Worm (Caenorhabditis elegans) whole organism, L4 larva: Measurements from ENCODE around the gene K01A12.3.
A peak's percentile ranks its signal among the peaks of the same experiment; 100 is the strongest.
"Not testable (repeated sequence)": the region's sequence is repeated elsewhere in the genome, so short reads cannot be mapped to it uniquely, and the experiment has no call there.

Experiments
- F10B5.3 ChIP-seq: sonication (generic microtip); optimal IDR thresholded peaks from 2 replicates; lab custom pipeline; 2016; ENCODE audit warnings: mild to moderate bottlenecking, missing genetic modification characterization, missing compliant biosample characterization
- F37D6.2 ChIP-seq: sonication (generic microtip); optimal IDR thresholded peaks from 2 replicates; lab custom pipeline; 2016; ENCODE audit warnings: mild to moderate bottlenecking, missing genetic modification characterization, missing compliant biosample characterization
- R02D3.7 ChIP-seq: fragments of 150-350 bp; sonication (generic microtip); optimal IDR thresholded peaks from 3 replicates; lab custom pipeline; 2014; ENCODE audit warnings: missing biosample characterization, missing genetic modification characterization
- T26A8.4 ChIP-seq: fragments of 200-800 bp; sonication (Bioruptor generic); IDR thresholded peaks from 2 replicates; pipeline ENCODE4 v1.3.6; 2022; ENCODE audit warnings: missing genetic modification characterization, missing compliant biosample characterization
- Y48G9A.11 ChIP-seq: fragments of 200-800 bp; sonication (Bioruptor generic); IDR thresholded peaks from 2 replicates; pipeline ENCODE4 v1.3.6; 2022; ENCODE audit warnings: missing genetic modification reagents, missing genetic modification characterization, missing compliant biosample characterization
- ZK546.5 ChIP-seq, 2 experiments: sonication (generic microtip); optimal IDR thresholded peaks; 2 replicates each; lab custom pipeline; 2017; ENCODE audit warnings: missing biosample characterization in 2 of 2, missing genetic modification characterization in 2 of 2
- aha-1 ChIP-seq: fragments of 150-350 bp; peaks from one replicate; lab custom pipeline; 2014; ENCODE audit warnings: missing biosample characterization, missing genetic modification characterization
- ceh-32 ChIP-seq: sonication (generic microtip); optimal IDR thresholded peaks from 2 replicates; lab custom pipeline; 2016; ENCODE audit warnings: mild to moderate bottlenecking, missing genetic modification characterization, missing compliant biosample characterization; ENCODE audit not compliant: poor library complexity
- ceh-44 ChIP-seq: fragments of 200-800 bp; sonication (Bioruptor generic); IDR thresholded peaks from 2 replicates; pipeline ENCODE4 v1.3.6; 2022; ENCODE audit warnings: missing genetic modification reagents, missing genetic modification characterization, missing compliant biosample characterization
- ceh-62 ChIP-seq: sonication (generic microtip); optimal IDR thresholded peaks from 2 replicates; lab custom pipeline; 2017; ENCODE audit warnings: missing biosample characterization, missing genetic modification characterization
- ces-1 ChIP-seq: fragments of 150-350 bp; sonication (generic microtip); optimal IDR thresholded peaks from 4 replicates; lab custom pipeline; 2014; ENCODE audit warnings: missing biosample characterization, missing genetic modification reagents, missing genetic modification characterization
- cey-2 ChIP-seq: sonication (generic microtip); optimal IDR thresholded peaks from 3 replicates; lab custom pipeline; 2017; ENCODE audit warnings: missing genetic modification characterization, mild to moderate bottlenecking, missing compliant biosample characterization, antibody characterized with exemption, borderline replicate concordance; ENCODE audit not compliant: insufficient read depth
- daf-12 ChIP-seq: fragments of 150-350 bp; optimal IDR thresholded peaks from 2 replicates; lab custom pipeline; 2014; ENCODE audit warnings: missing biosample characterization, missing genetic modification reagents, missing genetic modification characterization
- daf-16 ChIP-seq, 3 experiments: sonication (generic microtip); optimal IDR thresholded peaks; 2 replicates each; lab custom pipeline; 2016 to 2017; ENCODE audit warnings: missing genetic modification characterization in 3 of 3, missing genetic modification reagents in 3 of 3, mild to moderate bottlenecking in 2 of 3, missing compliant biosample characterization in 2 of 3, missing biosample characterization in 1 of 3, moderate library complexity in 1 of 3
- daf-19 ChIP-seq: fragments of 200-800 bp; sonication (Bioruptor generic); conservative IDR thresholded peaks from 2 replicates; pipeline ENCODE4 v1.3.6; 2022; ENCODE audit warnings: missing genetic modification characterization, missing compliant biosample characterization
- dmd-6 ChIP-seq: fragments of 200-800 bp; sonication (Bioruptor generic); IDR thresholded peaks from 2 replicates; pipeline ENCODE4 v1.3.6; 2022; ENCODE audit warnings: missing genetic modification reagents, missing genetic modification characterization, missing compliant biosample characterization
- dmd-8 ChIP-seq: fragments of 200-800 bp; sonication (Bioruptor generic); IDR thresholded peaks from 2 replicates; pipeline ENCODE4 v1.3.6; 2022; ENCODE audit warnings: missing genetic modification characterization, missing compliant biosample characterization
- dve-1 ChIP-seq: sonication (generic microtip); optimal IDR thresholded peaks from 2 replicates; lab custom pipeline; 2017; ENCODE audit warnings: antibody characterized with exemption, mild to moderate bottlenecking, missing genetic modification characterization, missing compliant biosample characterization; ENCODE audit not compliant: insufficient read depth
- hmg-1.1 ChIP-seq: fragments of 200-800 bp; sonication (Bioruptor generic); IDR thresholded peaks from 2 replicates; pipeline ENCODE4 v1.3.6; 2022; ENCODE audit warnings: missing genetic modification reagents, missing genetic modification characterization, missing compliant biosample characterization
- lim-7 ChIP-seq: fragments of 200-800 bp; sonication (Bioruptor generic); IDR thresholded peaks from 2 replicates; pipeline ENCODE4 v1.3.6; 2022; ENCODE audit warnings: missing genetic modification characterization, missing compliant biosample characterization
- lin-1 ChIP-seq: fragments of 200-800 bp; sonication (Bioruptor generic); IDR thresholded peaks from 2 replicates; pipeline ENCODE4 v1.3.6; 2022; ENCODE audit warnings: missing genetic modification reagents, missing genetic modification characterization, missing compliant biosample characterization
- lin-13 ChIP-seq: fragments of 150-350 bp; optimal IDR thresholded peaks from 2 replicates; lab custom pipeline; 2014; ENCODE audit warnings: missing biosample characterization, missing genetic modification reagents, missing genetic modification characterization
- lin-29 ChIP-seq: fragments of 200-800 bp; sonication (Bioruptor generic); IDR thresholded peaks from 2 replicates; pipeline ENCODE4 v1.3.6; 2022; ENCODE audit warnings: missing genetic modification reagents, missing genetic modification characterization, missing compliant biosample characterization
- lin-38 ChIP-seq: fragments of 200-800 bp; sonication (Bioruptor generic); IDR thresholded peaks from 2 replicates; pipeline ENCODE4 v1.3.6; 2022; ENCODE audit warnings: missing genetic modification reagents, missing genetic modification characterization, missing compliant biosample characterization
- lin-39 ChIP-seq: fragments of 150-350 bp; optimal IDR thresholded peaks from 2 replicates; lab custom pipeline; 2014; ENCODE audit warnings: missing biosample characterization, missing genetic modification reagents, missing genetic modification characterization
- lir-3 ChIP-seq: sonication (generic microtip); optimal IDR thresholded peaks from 2 replicates; lab custom pipeline; 2016; ENCODE audit warnings: mild to moderate bottlenecking, missing genetic modification characterization, missing compliant biosample characterization
- madf-5 ChIP-seq, 2 experiments: fragments of 200-800 bp; sonication (Bioruptor generic); IDR thresholded peaks; 2 replicates each; pipeline ENCODE4 v1.3.6; 2022; ENCODE audit warnings: missing compliant biosample characterization in 2 of 2, missing genetic modification characterization in 2 of 2
- mdl-1 ChIP-seq, 2 experiments: fragments of 150-350 bp in 1 of 2; sonication (generic microtip) in 1 of 2; optimal IDR thresholded peaks; 2 replicates each; lab custom pipeline; 2014 to 2017; ENCODE audit warnings: missing biosample characterization in 2 of 2, missing genetic modification characterization in 2 of 2
- mep-1 ChIP-seq: fragments of 150-350 bp; sonication (generic microtip); optimal IDR thresholded peaks from 3 replicates; lab custom pipeline; 2014; ENCODE audit warnings: missing biosample characterization, missing genetic modification characterization
- mes-2 ChIP-seq: sonication (generic microtip); optimal IDR thresholded peaks from 2 replicates; lab custom pipeline; 2016; ENCODE audit warnings: missing genotype, mild to moderate bottlenecking, missing genetic modification characterization, missing compliant biosample characterization; ENCODE audit not compliant: poor library complexity, severe bottlenecking
- mxl-2 ChIP-seq: fragments of 200-800 bp; sonication (Bioruptor generic); conservative IDR thresholded peaks from 2 replicates; pipeline ENCODE4 v1.3.6; 2022; ENCODE audit warnings: missing genetic modification reagents, missing genetic modification characterization, missing compliant biosample characterization
- nhr-102 ChIP-seq: sonication (generic microtip); optimal IDR thresholded peaks from 2 replicates; lab custom pipeline; 2016; ENCODE audit warnings: mild to moderate bottlenecking, missing genetic modification characterization, moderate library complexity, missing compliant biosample characterization
- nhr-11 ChIP-seq: fragments of 150-350 bp; optimal IDR thresholded peaks from 2 replicates; lab custom pipeline; 2014; ENCODE audit warnings: missing biosample characterization, missing genetic modification characterization
- nhr-42 ChIP-seq: fragments of 200-800 bp; sonication (Bioruptor generic); IDR thresholded peaks from 2 replicates; pipeline ENCODE4 v1.3.6; 2022; ENCODE audit warnings: missing genetic modification characterization, missing compliant biosample characterization
- nhr-77 ChIP-seq: fragments of 150-350 bp; optimal IDR thresholded peaks from 2 replicates; lab custom pipeline; 2014; ENCODE audit warnings: missing biosample characterization, missing genetic modification characterization
- pha-4 ChIP-seq, 2 experiments: fragments of 150-350 bp in 1 of 2; fragments of 200-800 bp in 1 of 2; sonication (Bioruptor generic) in 1 of 2; IDR thresholded peaks in 1 of 2; optimal IDR thresholded peaks in 1 of 2; 2 replicates each; pipeline versions ENCODE4 v1.3.6 to Lab custom; 2014 to 2022; ENCODE audit warnings: missing genetic modification characterization in 2 of 2, missing genetic modification reagents in 2 of 2, missing biosample characterization in 1 of 2, missing compliant biosample characterization in 1 of 2
- php-3 ChIP-seq: fragments of 200-800 bp; sonication (Bioruptor generic); IDR thresholded peaks from 2 replicates; pipeline ENCODE4 v1.3.6; 2022; ENCODE audit warnings: missing genetic modification reagents, missing genetic modification characterization, missing compliant biosample characterization
- pqm-1 ChIP-seq: sonication (generic microtip); optimal IDR thresholded peaks from 2 replicates; lab custom pipeline; 2017; ENCODE audit warnings: missing biosample characterization, missing genetic modification characterization
- sdz-12 ChIP-seq: fragments of 200-800 bp; sonication (Bioruptor generic); optimal IDR thresholded peaks from 2 replicates; lab custom pipeline; 2018; ENCODE audit warnings: mild to moderate bottlenecking, missing genetic modification characterization, missing compliant biosample characterization
- spr-3 ChIP-seq: fragments of 200-800 bp; sonication (Bioruptor generic); optimal IDR thresholded peaks from 2 replicates; lab custom pipeline; 2018; ENCODE audit warnings: mild to moderate bottlenecking, missing genetic modification characterization, missing compliant biosample characterization
- tra-1 ChIP-seq: fragments of 200-800 bp; sonication (Bioruptor generic); IDR thresholded peaks from 2 replicates; pipeline ENCODE4 v1.3.6; 2022; ENCODE audit warnings: missing genetic modification reagents, missing genetic modification characterization, missing compliant biosample characterization
- unc-62 ChIP-seq, 3 experiments: fragments of 150-350 bp in 1 of 3; sonication (generic microtip); optimal IDR thresholded peaks in 2 of 3; peaks in 1 of 3; 1 replicate in 1 of 3; 2 replicates in 2 of 3; lab custom pipeline; 2014 to 2017; ENCODE audit warnings: missing biosample characterization in 3 of 3, missing genetic modification characterization in 3 of 3, missing genetic modification reagents in 3 of 3, missing genotype in 1 of 3
- vab-7 ChIP-seq: fragments of 200-800 bp; sonication (Bioruptor generic); IDR thresholded peaks from 2 replicates; pipeline ENCODE4 v1.3.6; 2022; ENCODE audit warnings: missing genetic modification reagents, missing genetic modification characterization, missing compliant biosample characterization
- zag-1 ChIP-seq: fragments of 150-350 bp; optimal IDR thresholded peaks from 2 replicates; lab custom pipeline; 2014; ENCODE audit warnings: missing biosample characterization, missing genetic modification characterization
- zip-2 ChIP-seq: fragments of 150-350 bp; optimal IDR thresholded peaks from 2 replicates; lab custom pipeline; 2014; ENCODE audit warnings: missing biosample characterization, missing genetic modification characterization
- ztf-11 ChIP-seq: fragments of 150-350 bp; optimal IDR thresholded peaks from 2 replicates; lab custom pipeline; 2014; ENCODE audit warnings: missing biosample characterization, missing genetic modification characterization

The K01A12.3 gene

ce11 chrX:8610606-8611005, 14.4 kb downstream of the K01A12.3 start, which contains the start of gene K01A12.4:
Gene K01A12.4 (plus strand): TSS chrX:8610906.
- not testable (repeated sequence) for TF ChIP-seq F10B5.3 (tag; lab: Kevin White, UChicago); T26A8.4 (GFP tag; lab: Robert Waterston, UW); R02D3.7

DNA sequence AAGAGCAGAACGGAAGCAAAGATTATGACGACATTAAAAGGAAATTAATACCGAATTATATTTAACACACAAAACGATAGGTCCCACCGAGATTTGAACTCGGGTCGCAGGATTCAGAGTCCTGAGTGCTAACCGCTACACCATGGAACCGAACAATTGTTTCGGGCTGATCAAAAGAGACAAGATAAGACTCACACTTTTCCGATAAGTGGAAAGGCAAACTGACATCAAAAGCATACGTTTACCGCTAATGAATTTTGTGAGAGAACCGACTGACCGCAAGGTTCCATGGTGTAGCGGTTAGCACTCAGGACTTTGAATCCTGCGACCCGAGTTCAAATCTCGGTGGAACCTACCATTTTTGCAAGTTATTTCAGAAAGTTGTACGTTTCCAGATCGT, 16.2 kb downstream of the K01A12.3 start:
- TF ChIP-seq sdz-12 (GFP tag; lab: Kevin White, UChicago) (peak; percentile 12), nhr-102 (tag; lab: Kevin White, UChicago) (peak; percentile 67), lin-38 (GFP tag; lab: Robert Waterston, UW) (no peak; the same call in none of the 2 replicates), ceh-44 (GFP tag; lab: Robert Waterston, UW) (peak; percentile 63; the same call in 1 of the 2 replicates), ztf-11 (no peak), lim-7 (GFP tag; lab: Robert Waterston, UW) (peak; percentile 85), dmd-6 (GFP tag; lab: Robert Waterston, UW) (peak; percentile 64), mdl-1 (tag; optimal IDR thresholded peaks at IDR 0.05; lab: Kevin White, UChicago) (peak in 1 of 2 experiments; percentile 0), dmd-8 (GFP tag; lab: Robert Waterston, UW) (peak; percentile 74; the same call in 1 of the 2 replicates), Y48G9A.11 (no peak; the same call in 1 of the 2 replicates), mxl-2 (peak; percentile 57; the same call in 1 of the 2 replicates), daf-12 (tag; lab: Kevin White, UChicago) (no peak), lin-29 (peak; percentile 60; the same call in 1 of the 2 replicates), unc-62 (GFP tag; optimal IDR thresholded peaks at IDR 0.05 in 1 of 2; lab: Kevin White, UChicago) (peak in 1 of 2 experiments; percentile 57), unc-62 (tag; optimal IDR thresholded peaks at IDR 0.05; lab: Kevin White, UChicago) (no peak), mes-2 (tag; lab: Kevin White, UChicago) (peak; percentile 37), F37D6.2 (tag; lab: Kevin White, UChicago) (peak; percentile 14), pqm-1 (peak; percentile 18), lir-3 (peak; percentile 42), vab-7 (peak; percentile 91), mep-1 (tag; lab: Kevin White, UChicago) (peak; percentile 40), dve-1 (tag; lab: Kevin White, UChicago) (peak; percentile 49), R02D3.7 (no peak), madf-5 (GFP tag; IDR thresholded peaks at IDR 0.05; lab: Robert Waterston, UW) (peak; percentile 44 to 72; a peak in 1 of 4 replicates), nhr-42 (0 out of 2 replicates have a peak, but pooled peaks have one; percentile 65), lin-39 (no peak), lin-13 (GFP tag; lab: Kevin White, UChicago) (peak; percentile 10), cey-2 (tag; lab: Kevin White, UChicago) (no peak), zag-1 (no peak), hmg-1.1 (GFP tag; lab: Robert Waterston, UW) (peak; percentile 75), ces-1 (GFP tag; lab: Kevin White, UChicago) (no peak), tra-1 (GFP tag; lab: Robert Waterston, UW) (peak; percentile 84), zip-2 (tag; lab: Kevin White, UChicago) (peak; percentile 56), lin-1 (peak; percentile 69; the same call in 1 of the 2 replicates), nhr-77 (tag; lab: Kevin White, UChicago) (no peak), spr-3 (GFP tag; lab: Kevin White, UChicago) (peak; percentile 69), daf-16 (GFP tag; optimal IDR thresholded peaks at IDR 0.05; lab: Kevin White, UChicago) (peak; percentile 73 to 75), daf-16 (tag; optimal IDR thresholded peaks at IDR 0.05; lab: Kevin White, UChicago) (peak; percentile 73), ceh-32 (tag; lab: Kevin White, UChicago) (no peak), pha-4 (GFP tag; IDR thresholded peaks at IDR 0.05; lab: Robert Waterston, UW) (peak; percentile 66; the same call in 1 of the 2 replicates), pha-4 (tag; optimal IDR thresholded peaks at IDR 0.05; lab: Kevin White, UChicago) (no peak), daf-19 (0 out of 2 replicates have a peak, but pooled peaks have one; percentile 55), ceh-62 (tag; lab: Kevin White, UChicago) (no peak), nhr-11 (peak; percentile 38), aha-1 (tag; lab: Kevin White, UChicago) (peak; percentile 79), php-3 (peak; percentile 71), ZK546.5 (tag; optimal IDR thresholded peaks at IDR 0.05; lab: Kevin White, UChicago) (no peak)
